Worm (Caenorhabditis elegans) whole organism, late embryonic: ENCODE measurements around the gene dlhd-1.
A peak's percentile ranks its signal among the peaks of the same experiment; 100 is the strongest.

Experiments used
- C08G9.2 ChIP-seq: sonication (generic microtip); optimal IDR thresholded peaks from 2 replicates; lab custom pipeline; 2016; ENCODE audit warnings: mild to moderate bottlenecking, missing genetic modification characterization, moderate library complexity, missing compliant biosample characterization
- F13H6.1 ChIP-seq: sonication (generic microtip); optimal IDR thresholded peaks from 2 replicates; lab custom pipeline; 2016; ENCODE audit warnings: missing genetic modification characterization, missing compliant biosample characterization
- K02D7.2 ChIP-seq: sonication (generic microtip); optimal IDR thresholded peaks from 2 replicates; lab custom pipeline; 2017; ENCODE audit warnings: mild to moderate bottlenecking, missing genetic modification characterization, missing compliant biosample characterization
- T23F11.4 ChIP-seq: fragments of 200-800 bp; sonication (Bioruptor generic); optimal IDR thresholded peaks from 2 replicates; lab custom pipeline; 2018; ENCODE audit warnings: mild to moderate bottlenecking, missing genetic modification characterization, missing compliant biosample characterization
- ama-1 ChIP-seq: fragments of 150-350 bp; optimal IDR thresholded peaks from 2 replicates; lab custom pipeline; 2014
- ceh-14 ChIP-seq: sonication (generic microtip); optimal IDR thresholded peaks from 2 replicates; lab custom pipeline; 2016; ENCODE audit warnings: missing genotype, missing genetic modification characterization, missing compliant biosample characterization
- ceh-22 ChIP-seq: sonication (generic microtip); optimal IDR thresholded peaks from 2 replicates; lab custom pipeline; 2017; ENCODE audit warnings: missing biosample characterization, missing genetic modification characterization
- ceh-34 ChIP-seq: sonication (generic microtip); optimal IDR thresholded peaks from 2 replicates; lab custom pipeline; 2016; ENCODE audit warnings: mild to moderate bottlenecking, missing genetic modification characterization, missing compliant biosample characterization
- ceh-45 ChIP-seq: fragments of 200-800 bp; sonication (Bioruptor generic); IDR thresholded peaks from 2 replicates; pipeline ENCODE4 v1.3.6; 2022; ENCODE audit warnings: missing genetic modification reagents, missing genetic modification characterization, missing compliant biosample characterization
- ceh-48 ChIP-seq: sonication (generic microtip); optimal IDR thresholded peaks from 2 replicates; lab custom pipeline; 2016; ENCODE audit warnings: missing genetic modification characterization, inconsistent platforms, missing compliant biosample characterization
- ceh-9 ChIP-seq: sonication (generic microtip); optimal IDR thresholded peaks from 2 replicates; lab custom pipeline; 2016; ENCODE audit warnings: mild to moderate bottlenecking, missing genetic modification characterization, inconsistent platforms, missing compliant biosample characterization
- elt-2 ChIP-seq: sonication (generic microtip); optimal IDR thresholded peaks from 2 replicates; lab custom pipeline; 2016; ENCODE audit warnings: missing genetic modification reagents, missing genetic modification characterization, missing compliant biosample characterization
- elt-4 ChIP-seq: sonication (generic microtip); optimal IDR thresholded peaks from 2 replicates; lab custom pipeline; 2016; ENCODE audit warnings: missing genetic modification characterization, missing compliant biosample characterization
- ets-4 ChIP-seq: sonication (generic microtip); optimal IDR thresholded peaks from 2 replicates; lab custom pipeline; 2016; ENCODE audit warnings: missing genetic modification characterization, missing compliant biosample characterization
- eyg-1 ChIP-seq: sonication (generic microtip); optimal IDR thresholded peaks from 2 replicates; lab custom pipeline; 2016; ENCODE audit warnings: missing genotype, missing genetic modification characterization, missing compliant biosample characterization
- fax-1 ChIP-seq: sonication (generic microtip); optimal IDR thresholded peaks from 2 replicates; lab custom pipeline; 2016; ENCODE audit warnings: missing genotype, missing genetic modification characterization, missing compliant biosample characterization
- fkh-6 ChIP-seq: sonication (generic microtip); optimal IDR thresholded peaks from 2 replicates; lab custom pipeline; 2016; ENCODE audit warnings: missing genetic modification characterization, missing compliant biosample characterization
- gmeb-2 ChIP-seq: sonication (generic microtip); optimal IDR thresholded peaks from 2 replicates; lab custom pipeline; 2016; ENCODE audit warnings: missing genetic modification characterization, inconsistent platforms, missing compliant biosample characterization
- hlh-13 ChIP-seq: fragments of 200-800 bp; sonication (Bioruptor generic); optimal IDR thresholded peaks from 2 replicates; lab custom pipeline; 2018; ENCODE audit warnings: mild to moderate bottlenecking, missing genetic modification characterization, missing compliant biosample characterization
- hlh-15 ChIP-seq: sonication (generic microtip); optimal IDR thresholded peaks from 2 replicates; lab custom pipeline; 2016; ENCODE audit warnings: missing genetic modification characterization, missing compliant biosample characterization
- hlh-6 ChIP-seq: sonication (generic microtip); optimal IDR thresholded peaks from 2 replicates; lab custom pipeline; 2016; ENCODE audit warnings: missing genotype, missing genetic modification characterization, missing compliant biosample characterization
- madf-2 ChIP-seq: sonication (generic microtip); optimal IDR thresholded peaks from 2 replicates; lab custom pipeline; 2017; ENCODE audit warnings: missing genetic modification characterization, missing compliant biosample characterization
- nfya-1 ChIP-seq: sonication (generic microtip); optimal IDR thresholded peaks from 2 replicates; lab custom pipeline; 2017; ENCODE audit warnings: missing genetic modification characterization, mild to moderate bottlenecking, missing compliant biosample characterization, antibody characterized with exemption, moderate library complexity
- npax-4 ChIP-seq: sonication (generic microtip); optimal IDR thresholded peaks from 2 replicates; lab custom pipeline; 2016; ENCODE audit warnings: missing genetic modification characterization, missing compliant biosample characterization
- pat-9 ChIP-seq: fragments of 200-800 bp; sonication (Bioruptor generic); optimal IDR thresholded peaks from 2 replicates; lab custom pipeline; 2018; ENCODE audit warnings: mild to moderate bottlenecking, missing genetic modification characterization, moderate library complexity, missing compliant biosample characterization
- pax-1 ChIP-seq: fragments of 150-350 bp; optimal IDR thresholded peaks from 2 replicates; lab custom pipeline; 2014; ENCODE audit warnings: missing biosample characterization, missing genetic modification characterization
- pha-4 ChIP-seq: fragments of 150-350 bp; optimal IDR thresholded peaks from 2 replicates; lab custom pipeline; 2018; ENCODE audit warnings: missing biosample characterization, missing genetic modification reagents, missing genetic modification characterization
- pqm-1 ChIP-seq: sonication (generic microtip); optimal IDR thresholded peaks from 2 replicates; lab custom pipeline; 2016; ENCODE audit warnings: missing genetic modification characterization, missing compliant biosample characterization
- pros-1 ChIP-seq: fragments of 150-350 bp; optimal IDR thresholded peaks from 2 replicates; lab custom pipeline; 2014; ENCODE audit warnings: missing biosample characterization, missing genetic modification reagents, missing genetic modification characterization
- rnt-1 ChIP-seq: sonication (generic microtip); optimal IDR thresholded peaks from 2 replicates; lab custom pipeline; 2016; ENCODE audit warnings: missing genetic modification characterization, missing compliant biosample characterization
- sdc-2 ChIP-seq: sonication (generic microtip); optimal IDR thresholded peaks from 2 replicates; lab custom pipeline; 2016; ENCODE audit warnings: missing genotype, missing genetic modification characterization, missing compliant biosample characterization
- sox-2 ChIP-seq: fragments of 200-800 bp; sonication (Bioruptor generic); IDR thresholded peaks from 2 replicates; pipeline ENCODE4 v1.3.6; 2022; ENCODE audit warnings: missing genetic modification reagents, missing genetic modification characterization, missing compliant biosample characterization
- sox-4 ChIP-seq: sonication (generic microtip); optimal IDR thresholded peaks from 2 replicates; lab custom pipeline; 2017; ENCODE audit warnings: mild to moderate bottlenecking, missing genetic modification characterization, inconsistent platforms, missing compliant biosample characterization
- tbx-2 ChIP-seq: sonication (generic microtip); optimal IDR thresholded peaks from 2 replicates; lab custom pipeline; 2016; ENCODE audit warnings: missing genetic modification characterization, missing compliant biosample characterization
- tbx-7 ChIP-seq: sonication (generic microtip); optimal IDR thresholded peaks from 2 replicates; lab custom pipeline; 2016; ENCODE audit warnings: missing genotype, missing genetic modification characterization, missing compliant biosample characterization
- ttx-3 ChIP-seq: sonication (generic microtip); optimal IDR thresholded peaks from 2 replicates; lab custom pipeline; 2016; ENCODE audit warnings: missing genetic modification reagents, missing genetic modification characterization, missing compliant biosample characterization
- unc-42 ChIP-seq: sonication (generic microtip); optimal IDR thresholded peaks from 2 replicates; lab custom pipeline; 2016; ENCODE audit warnings: missing genotype, missing genetic modification characterization, missing compliant biosample characterization
- unc-55 ChIP-seq: sonication (generic microtip); optimal IDR thresholded peaks from 2 replicates; lab custom pipeline; 2017; ENCODE audit warnings: missing biosample characterization, missing genetic modification reagents, missing genetic modification characterization
- zip-5 ChIP-seq: sonication (generic microtip); optimal IDR thresholded peaks from 2 replicates; lab custom pipeline; 2016; ENCODE audit warnings: missing genetic modification characterization, missing compliant biosample characterization

dlhd-1 gene

ce11 chrII:1196129-1196528, 24.2 kb upstream of the dlhd-1 start:
- peak; percentile 12 for TF ChIP-seq rnt-1
- TF ChIP-seq unc-55 (GFP tag; lab: Kevin White, UChicago) = no peak
- TF ChIP-seq, all 69 proteins: peak for 1

ce11 chrII:1191853-1192252, 19.9 kb upstream of the dlhd-1 start:
- TF ChIP-seq hlh-15 (tag; lab: Kevin White, UChicago) (no peak), sox-4 (no peak), ama-1 (lab: Kevin White, UChicago) (no peak), ceh-9 (tag; lab: Kevin White, UChicago) (no peak), unc-55 (GFP tag; lab: Kevin White, UChicago) (no peak), ceh-22 (tag; lab: Kevin White, UChicago) (no peak)

ce11 chrII:1189652-1190051, 17.7 kb upstream of the dlhd-1 start:
- TF ChIP-seq pros-1 (tag; lab: Kevin White, UChicago) = no peak
- peak; percentile 32 for TF ChIP-seq elt-2

- TF ChIP-seq elt-2 (peak; percentile 56), fkh-6 (no peak), pax-1 (tag; lab: Kevin White, UChicago) (no peak), pha-4 (tag; lab: Kevin White, UChicago) (no peak), C08G9.2 (no peak)
Observed at ce11 chrII:1188137-1188536, 16.2 kb upstream of the dlhd-1 start.

ce11 chrII:1179223-1179622, 7.3 kb upstream of the dlhd-1 start, which contains the start of gene nas-27:
Gene nas-27 (minus strand): TSS chrII:1179323.
- TF ChIP-seq hlh-6 (tag; lab: Kevin White, UChicago) (no peak), tbx-2 (tag; lab: Kevin White, UChicago) (no peak), hlh-13 (GFP tag; lab: Kevin White, UChicago) (no peak), elt-2 (no peak), ceh-34 (tag; lab: Kevin White, UChicago) (no peak), madf-2 (tag; lab: Kevin White, UChicago) (no peak), pqm-1 (tag; lab: Kevin White, UChicago) (no peak), T23F11.4 (GFP tag; lab: Kevin White, UChicago) (no peak), unc-55 (GFP tag; lab: Kevin White, UChicago) (no peak), elt-4 (no peak), sox-4 (no peak), tbx-7 (tag; lab: Kevin White, UChicago) (no peak), fax-1 (tag; lab: Kevin White, UChicago) (no peak), ceh-45 (GFP tag; lab: Robert Waterston, UW) (no peak), pha-4 (tag; lab: Kevin White, UChicago) (no peak)

ce11 chrII:1170842-1171241, 1.1 kb downstream of the dlhd-1 start:
- no peak for TF ChIP-seq fkh-6
- no peak for TF ChIP-seq ceh-9 (tag; lab: Kevin White, UChicago)
- no peak for TF ChIP-seq ceh-48 (tag; lab: Kevin White, UChicago)
- no peak for TF ChIP-seq sdc-2 (tag; lab: Kevin White, UChicago)
- no peak for TF ChIP-seq zip-5
- no peak for TF ChIP-seq unc-55 (GFP tag; lab: Kevin White, UChicago)

- TF ChIP-seq F13H6.1 (tag; lab: Kevin White, UChicago) = no peak
- TF ChIP-seq ceh-14 (tag; lab: Kevin White, UChicago) = no peak
- no peak for TF ChIP-seq npax-4 (tag; lab: Kevin White, UChicago)
- TF ChIP-seq pqm-1 (tag; lab: Kevin White, UChicago) = no peak
- no peak for TF ChIP-seq eyg-1 (tag; lab: Kevin White, UChicago)
- TF ChIP-seq sox-4 = no peak
- no peak for TF ChIP-seq hlh-6 (tag; lab: Kevin White, UChicago)
- no peak for TF ChIP-seq ets-4 (tag; lab: Kevin White, UChicago)
- no peak for TF ChIP-seq gmeb-2 (tag; lab: Kevin White, UChicago)
- TF ChIP-seq ceh-9 (tag; lab: Kevin White, UChicago) = no peak
- TF ChIP-seq sox-2 (GFP tag; lab: Robert Waterston, UW) = no peak
- no peak for TF ChIP-seq ttx-3
- no peak for TF ChIP-seq pat-9
- TF ChIP-seq K02D7.2 (tag; lab: Kevin White, UChicago) = no peak
- TF ChIP-seq nfya-1 (tag; lab: Kevin White, UChicago) = no peak
- TF ChIP-seq unc-42 (tag; lab: Kevin White, UChicago) = no peak
Observed at ce11 chrII:1163275-1163674, 8.7 kb downstream of the dlhd-1 start, which contains the start of gene T23F4.2. Gene T23F4.2 (plus strand): TSS chrII:1163575.
